Fruit fly (Drosophila melanogaster) whole organism, embryonic: ENCODE results near the gene sinu.
A peak's percentile ranks its signal among the peaks of the same experiment; 100 is the strongest.

Experiments
- Ada2b ChIP-seq: fragments of 200-800 bp; sonication (Bioruptor generic); IDR thresholded peaks from 2 replicates; pipeline ENCODE4 v1.3.6; 2022; ENCODE audit warnings: missing biosample characterization, missing genetic modification characterization
- C15 ChIP-seq: fragments of 200-800 bp; sonication (Bioruptor generic); IDR thresholded peaks from 3 replicates; pipeline ENCODE4 v1.3.6; 2022; ENCODE audit warnings: missing biosample characterization, missing genetic modification characterization
- CG10543 ChIP-seq: fragments of 200-800 bp; sonication (Bioruptor generic); optimal IDR thresholded peaks from 3 replicates; lab custom pipeline; 2017; ENCODE audit warnings: missing biosample characterization, mild to moderate bottlenecking, missing genetic modification characterization, moderate library complexity
- CG12299 ChIP-seq: fragments of 200-800 bp; sonication (Bioruptor generic); optimal IDR thresholded peaks from 2 replicates; lab custom pipeline; 2018; ENCODE audit warnings: missing biosample characterization, mild to moderate bottlenecking, missing genetic modification characterization
- CG13287 ChIP-seq: fragments of 200-800 bp; sonication (Bioruptor generic); IDR thresholded peaks from 2 replicates; pipeline ENCODE4 v1.3.6; 2022; ENCODE audit warnings: missing biosample characterization, missing genetic modification characterization; ENCODE audit not compliant: partially characterized antibody
- CG15011 ChIP-seq: fragments of 200-800 bp; sonication (Bioruptor generic); optimal IDR thresholded peaks from 3 replicates; lab custom pipeline; 2018; ENCODE audit warnings: missing biosample characterization, mild to moderate bottlenecking, missing genetic modification characterization
- CG15479 ChIP-seq: fragments of 200-800 bp; sonication (Bioruptor generic); optimal IDR thresholded peaks from 3 replicates; lab custom pipeline; 2019; ENCODE audit warnings: missing biosample characterization, mild to moderate bottlenecking, missing genetic modification characterization, moderate library complexity
- CG16863 ChIP-seq: fragments of 200-800 bp; sonication (Bioruptor generic); optimal IDR thresholded peaks from 3 replicates; lab custom pipeline; 2016; ENCODE audit warnings: missing biosample characterization, missing genetic modification characterization
- CG17328 ChIP-seq: fragments of 200-800 bp; sonication (Bioruptor generic); IDR thresholded peaks from 2 replicates; pipeline ENCODE4 v1.3.6; 2022; ENCODE audit warnings: missing biosample characterization, missing genetic modification characterization
- CG17912 ChIP-seq: fragments of 200-800 bp; sonication (Bioruptor generic); optimal IDR thresholded peaks from 2 replicates; lab custom pipeline; 2018; ENCODE audit warnings: missing biosample characterization, mild to moderate bottlenecking, missing genetic modification characterization
- CG18262 ChIP-seq: fragments of 200-800 bp; optimal IDR thresholded peaks from 3 replicates; lab custom pipeline; 2019; ENCODE audit warnings: missing biosample characterization, mild to moderate bottlenecking, missing genetic modification characterization, moderate library complexity
- CG2116 ChIP-seq: fragments of 200-800 bp; sonication (Bioruptor generic); optimal IDR thresholded peaks from 3 replicates; lab custom pipeline; 2018; ENCODE audit warnings: missing biosample characterization, mild to moderate bottlenecking, missing genetic modification characterization
- CG31441 ChIP-seq: fragments of 200-800 bp; sonication (Bioruptor generic); IDR thresholded peaks from 2 replicates; pipeline ENCODE4 v1.3.6; 2022; ENCODE audit warnings: missing biosample characterization, missing genetic modification characterization
- CG3163 ChIP-seq: fragments of 200-800 bp; sonication (Bioruptor generic); optimal IDR thresholded peaks from 3 replicates; lab custom pipeline; 2016; ENCODE audit warnings: missing biosample characterization, missing genetic modification characterization
- CG6654 ChIP-seq: fragments of 200-800 bp; sonication (Bioruptor generic); optimal IDR thresholded peaks from 2 replicates; lab custom pipeline; 2017; ENCODE audit warnings: missing biosample characterization, mild to moderate bottlenecking, missing genetic modification characterization
- CG7745 ChIP-seq: fragments of 200-800 bp; sonication (Bioruptor generic); optimal IDR thresholded peaks from 2 replicates; lab custom pipeline; 2018; ENCODE audit warnings: missing biosample characterization, mild to moderate bottlenecking, missing genetic modification characterization, moderate library complexity
- CG7839 ChIP-seq: fragments of 200-800 bp; sonication (Bioruptor generic); optimal IDR thresholded peaks from 3 replicates; lab custom pipeline; 2018; ENCODE audit warnings: missing biosample characterization, mild to moderate bottlenecking, missing genetic modification characterization, moderate library complexity
- CG8388 ChIP-seq: fragments of 200-800 bp; sonication (Bioruptor generic); optimal IDR thresholded peaks from 2 replicates; lab custom pipeline; 2019; ENCODE audit warnings: missing biosample characterization, mild to moderate bottlenecking, missing genetic modification characterization, moderate library complexity
- CG8924 ChIP-seq: fragments of 200-800 bp; optimal IDR thresholded peaks from 3 replicates; lab custom pipeline; 2019; ENCODE audit warnings: missing biosample characterization, mild to moderate bottlenecking, missing genetic modification characterization, moderate library complexity
- CG9609 ChIP-seq: fragments of 200-800 bp; sonication (Bioruptor generic); optimal IDR thresholded peaks from 3 replicates; lab custom pipeline; 2016; ENCODE audit warnings: missing biosample characterization, missing genetic modification characterization
- D19A ChIP-seq: fragments of 200-800 bp; optimal IDR thresholded peaks from 3 replicates; lab custom pipeline; 2019; ENCODE audit warnings: missing biosample characterization, mild to moderate bottlenecking, missing genetic modification characterization, moderate library complexity
- Drgx ChIP-seq: fragments of 200-800 bp; sonication (Bioruptor generic); IDR thresholded peaks from 2 replicates; pipeline ENCODE4 v1.3.6; 2022; ENCODE audit warnings: missing biosample characterization, missing genetic modification characterization
- HLH3B ChIP-seq: fragments of 200-800 bp; sonication (Bioruptor generic); IDR thresholded peaks from 2 replicates; pipeline ENCODE4 v1.3.6; 2022; ENCODE audit warnings: missing biosample characterization, missing genetic modification characterization
- Hr39 ChIP-seq: fragments of >200 bp; optimal IDR thresholded peaks from 2 replicates; lab custom pipeline; 2017
- MESR4 ChIP-seq: fragments of 200-800 bp; sonication (Bioruptor generic); optimal IDR thresholded peaks from 2 replicates; lab custom pipeline; 2018; ENCODE audit warnings: missing biosample characterization, mild to moderate bottlenecking, missing genetic modification characterization, moderate library complexity
- Ptx1 ChIP-seq: fragments of 200-800 bp; sonication (Bioruptor generic); IDR thresholded peaks from 2 replicates; pipeline ENCODE4 v1.3.6; 2022; ENCODE audit warnings: missing biosample characterization, missing genetic modification characterization
- Scr ChIP-seq: fragments of 200-800 bp; sonication (Bioruptor generic); IDR thresholded peaks from 2 replicates; pipeline ENCODE4 v1.3.6; 2022; ENCODE audit warnings: missing biosample characterization, missing genetic modification characterization; ENCODE audit not compliant: partially characterized antibody
- Usf ChIP-seq: fragments of 200-800 bp; sonication (Bioruptor generic); optimal IDR thresholded peaks from 2 replicates; lab custom pipeline; 2017; ENCODE audit warnings: missing genotype, missing biosample characterization, missing genetic modification characterization
- Xrp1 ChIP-seq: fragments of 200-800 bp; sonication (Bioruptor generic); IDR thresholded peaks from 2 replicates; pipeline ENCODE4 v1.3.6; 2022; ENCODE audit warnings: missing biosample characterization, missing genetic modification characterization
- bcd ChIP-seq: fragments of 200-800 bp; sonication (Bioruptor generic); optimal IDR thresholded peaks from 2 replicates; lab custom pipeline; 2017; ENCODE audit warnings: missing biosample characterization, mild to moderate bottlenecking, missing genetic modification characterization
- chinmo ChIP-seq: fragments of 200-800 bp; sonication (Bioruptor generic); IDR thresholded peaks from 4 replicates; pipeline ENCODE4 v1.3.6; 2022; ENCODE audit warnings: missing biosample characterization, missing genetic modification characterization; ENCODE audit not compliant: partially characterized antibody
- dm ChIP-seq: fragments of 200-800 bp; sonication (Bioruptor generic); optimal IDR thresholded peaks from 3 replicates; lab custom pipeline; 2016; ENCODE audit warnings: missing biosample characterization, missing genetic modification characterization
- ems ChIP-seq: fragments of 200-800 bp; sonication (Bioruptor generic); optimal IDR thresholded peaks from 3 replicates; lab custom pipeline; 2016; ENCODE audit warnings: missing biosample characterization, missing genetic modification characterization
- ftz-f1 ChIP-seq: fragments of 200-800 bp; sonication (Bioruptor generic); optimal IDR thresholded peaks from 2 replicates; lab custom pipeline; 2016; ENCODE audit warnings: missing biosample characterization, missing genetic modification characterization
- gcm ChIP-seq: fragments of 200-800 bp; sonication (Bioruptor generic); optimal IDR thresholded peaks from 2 replicates; lab custom pipeline; 2019; ENCODE audit warnings: missing biosample characterization, mild to moderate bottlenecking, missing genetic modification characterization, moderate library complexity
- gsb-n ChIP-seq: fragments of 200-800 bp; sonication (Bioruptor generic); optimal IDR thresholded peaks from 3 replicates; lab custom pipeline; 2018; ENCODE audit warnings: missing biosample characterization, mild to moderate bottlenecking, missing genetic modification characterization
- kni ChIP-seq: fragments of 200-800 bp; sonication (Bioruptor generic); optimal IDR thresholded peaks from 3 replicates; lab custom pipeline; 2017; ENCODE audit warnings: mild to moderate bottlenecking, missing biosample characterization, missing genetic modification reagents, missing genetic modification characterization
- luna ChIP-seq: fragments of 200-800 bp; sonication (Bioruptor generic); optimal IDR thresholded peaks from 2 replicates; lab custom pipeline; 2016; ENCODE audit warnings: missing biosample characterization, missing genetic modification characterization
- mam ChIP-seq: fragments of 200-800 bp; sonication (Bioruptor generic); optimal IDR thresholded peaks from 3 replicates; lab custom pipeline; 2016; ENCODE audit warnings: missing biosample characterization, missing genetic modification characterization
- org-1 ChIP-seq: fragments of 200-800 bp; sonication (Bioruptor generic); optimal IDR thresholded peaks from 2 replicates; lab custom pipeline; 2017; ENCODE audit warnings: missing biosample characterization, missing genetic modification characterization
- pan ChIP-seq, 4 experiments: fragments of >200 bp in 3 of 4; fragments of 200-800 bp in 1 of 4; sonication (Bioruptor generic) in 1 of 4; optimal IDR thresholded peaks in 3 of 4; IDR thresholded peaks in 1 of 4; 2 replicates each; pipeline versions ENCODE4 v1.3.6 to Lab custom; 2017 to 2022; ENCODE audit warnings: missing biosample characterization in 2 of 4, missing genetic modification characterization in 2 of 4, mixed read lengths in 1 of 4
- row ChIP-seq: fragments of 200-800 bp; sonication (Bioruptor generic); IDR thresholded peaks from 3 replicates; pipeline ENCODE4 v1.3.6; 2022; ENCODE audit warnings: missing biosample characterization, missing genetic modification characterization
- so ChIP-seq: fragments of 200-800 bp; sonication (Bioruptor generic); IDR thresholded peaks from 3 replicates; pipeline ENCODE4 v1.3.6; 2022; ENCODE audit warnings: missing biosample characterization, missing genetic modification characterization
- unpg ChIP-seq: fragments of 200-800 bp; sonication (Bioruptor generic); optimal IDR thresholded peaks from 3 replicates; lab custom pipeline; 2018; ENCODE audit warnings: missing biosample characterization, mild to moderate bottlenecking, missing genetic modification characterization, moderate library complexity
- vnd ChIP-seq: fragments of 200-800 bp; sonication (Bioruptor generic); IDR thresholded peaks from 3 replicates; pipeline ENCODE4 v1.3.6; 2022; ENCODE audit warnings: missing biosample characterization, missing genetic modification characterization; ENCODE audit not compliant: partially characterized antibody
- vvl ChIP-seq: fragments of 200-800 bp; sonication (Bioruptor generic); IDR thresholded peaks from 2 replicates; pipeline ENCODE4 v1.3.6; 2022; ENCODE audit warnings: missing biosample characterization, missing genetic modification characterization
- z ChIP-seq: fragments of 200-800 bp; sonication (Bioruptor generic); IDR thresholded peaks from 3 replicates; pipeline ENCODE4 v1.3.6; 2022; ENCODE audit warnings: missing biosample characterization, missing genetic modification characterization
- zen ChIP-seq: fragments of 200-800 bp; sonication (Bioruptor generic); optimal IDR thresholded peaks from 3 replicates; lab custom pipeline; 2018; ENCODE audit warnings: missing biosample characterization, mild to moderate bottlenecking, missing genetic modification characterization, moderate library complexity
- zfh1 ChIP-seq: fragments of 200-800 bp; sonication (Bioruptor generic); IDR thresholded peaks from 3 replicates; pipeline ENCODE4 v1.3.6; 2022; ENCODE audit warnings: missing biosample characterization, missing genetic modification characterization
- zfh2 ChIP-seq: fragments of 200-800 bp; sonication (Bioruptor generic); optimal IDR thresholded peaks from 2 replicates; lab custom pipeline; 2016; ENCODE audit warnings: missing biosample characterization, missing genetic modification characterization

The sinu gene

dm6 chr3L:5609493-5609892 lies 48.1 kb upstream of the sinu start:
- TF ChIP-seq vvl (GFP tag; lab: Robert Waterston, UW), result no peak
- peak; percentile 14 for TF ChIP-seq CG8388
- no peak for TF ChIP-seq chinmo
- 0 out of 3 replicates have a peak, but pooled peaks have one; percentile 9 for TF ChIP-seq row (GFP tag; lab: Robert Waterston, UW)
- TF ChIP-seq CG10543 (GFP tag; lab: Kevin White, UChicago), result no peak
- no peak for TF ChIP-seq CG12299 (tag; lab: Kevin White, UChicago)
- TF ChIP-seq Ptx1 (GFP tag; lab: Robert Waterston, UW), result 0 out of 2 replicates have a peak, but pooled peaks have one; percentile 24
- TF ChIP-seq bcd, result no peak
- TF ChIP-seq CG13287, result no peak
- TF ChIP-seq org-1 (GFP tag; lab: Kevin White, UChicago), result no peak
- TF ChIP-seq ftz-f1 (GFP tag; lab: Kevin White, UChicago), result no peak
- peak; percentile 44; the same call in 1 of the 3 replicates for TF ChIP-seq so (GFP tag; lab: Robert Waterston, UW)
- TF ChIP-seq CG8924 (tag; lab: Kevin White, UChicago), result no peak
- TF ChIP-seq MESR4 (GFP tag; lab: Kevin White, UChicago), result no peak
- no peak for TF ChIP-seq mam
- no peak for TF ChIP-seq luna (GFP tag; lab: Kevin White, UChicago)
- TF ChIP-seq unpg (GFP tag; lab: Kevin White, UChicago), result peak; percentile 39
- no peak for TF ChIP-seq pan (optimal IDR thresholded peaks at IDR 0.05; lab: Kevin White, UChicago)
- TF ChIP-seq pan (GFP tag; optimal IDR thresholded peaks at IDR 0.05 in 1 of 2, IDR thresholded peaks at IDR 0.05 in 1 of 2), result no peak
- no peak for TF ChIP-seq CG3163 (GFP tag; lab: Kevin White, UChicago)
- TF ChIP-seq CG7839 (tag; lab: Kevin White, UChicago), result peak; percentile 46
- 0 out of 2 replicates have a peak, but pooled peaks have one; percentile 21 for TF ChIP-seq HLH3B
- TF ChIP-seq C15 (GFP tag; lab: Robert Waterston, UW), result no peak
- peak; percentile 46; the same call in 1 of the 2 replicates for TF ChIP-seq CG31441 (GFP tag; lab: Robert Waterston, UW)
- 0 out of 3 replicates have a peak, but pooled peaks have one; percentile 39 for TF ChIP-seq zfh1
- no peak for TF ChIP-seq Usf (GFP tag; lab: Kevin White, UChicago)
- no peak for TF ChIP-seq Hr39
- TF ChIP-seq zfh2 (GFP tag; lab: Kevin White, UChicago), result no peak
- no peak for TF ChIP-seq gsb-n (tag; lab: Kevin White, UChicago)
- peak; percentile 3 for TF ChIP-seq D19A (tag; lab: Kevin White, UChicago)
- TF ChIP-seq CG2116, result no peak
- no peak for TF ChIP-seq CG7745
- TF ChIP-seq CG18262 (tag; lab: Kevin White, UChicago), result peak; percentile 24
- TF ChIP-seq Xrp1 (GFP tag; lab: Robert Waterston, UW), result peak; percentile 58; the same call in 1 of the 2 replicates
- TF ChIP-seq CG15479, result no peak
- no peak for TF ChIP-seq CG6654 (GFP tag; lab: Kevin White, UChicago)
- no peak for TF ChIP-seq Scr
- no peak for TF ChIP-seq CG16863 (GFP tag; lab: Kevin White, UChicago)
- no peak for TF ChIP-seq CG9609 (GFP tag; lab: Kevin White, UChicago)
- TF ChIP-seq z (GFP tag; lab: Robert Waterston, UW), result no peak
- TF ChIP-seq CG17328 (GFP tag; lab: Robert Waterston, UW), result peak; percentile 41; the same call in 1 of the 2 replicates
- TF ChIP-seq dm (GFP tag; lab: Kevin White, UChicago), result no peak
- no peak for TF ChIP-seq CG15011
- TF ChIP-seq Drgx (GFP tag; lab: Robert Waterston, UW), result 0 out of 2 replicates have a peak, but pooled peaks have one; percentile 20
- no peak for TF ChIP-seq vnd (GFP tag; lab: Robert Waterston, UW)
- TF ChIP-seq kni (GFP tag; lab: Kevin White, UChicago), result no peak
- TF ChIP-seq CG17912 (GFP tag; lab: Kevin White, UChicago), result no peak
- no peak for TF ChIP-seq gcm (GFP tag; lab: Kevin White, UChicago)
- 0 out of 2 replicates have a peak, but pooled peaks have one; percentile 44 for TF ChIP-seq Ada2b (GFP tag; lab: Robert Waterston, UW)
- no peak for TF ChIP-seq zen
- no peak for TF ChIP-seq ems
